Fruit fly (Drosophila melanogaster): ENCODE results near the gene t-Grip91.

DNA sequence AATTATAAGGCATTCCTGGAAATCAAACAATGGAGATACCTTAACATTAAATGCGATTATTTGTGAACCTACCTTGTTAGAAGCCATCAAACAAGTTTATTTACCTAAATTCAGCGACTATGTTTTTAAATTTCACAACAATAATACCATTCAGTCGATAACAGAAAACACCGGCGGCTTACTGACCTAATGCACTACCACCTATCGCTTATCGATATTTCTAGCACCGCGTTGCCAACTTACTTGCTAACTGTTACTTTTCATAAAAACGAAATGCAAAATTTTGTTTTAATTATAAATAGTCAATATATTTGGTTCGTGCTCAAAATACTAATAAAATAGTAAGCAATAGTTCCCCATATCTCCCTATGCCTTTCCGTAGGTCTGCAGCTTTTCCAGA, 12.9 kb upstream of the t-Grip91 start, which contains the start of gene Ku80:
- TF ChIP-seq Mes4 (GFP tag; optimal IDR thresholded peaks at IDR 0.05) = no peak
- no peak for TF ChIP-seq sima (GFP tag; optimal IDR thresholded peaks at IDR 0.05)
- TF ChIP-seq disco-r (GFP tag; optimal IDR thresholded peaks at IDR 0.05) = no peak
- TF ChIP-seq yki (optimal IDR thresholded peaks at IDR 0.05) = no peak
- peak; percentile 39 for TF ChIP-seq Sin3A (optimal IDR thresholded peaks at IDR 0.05)
- TF ChIP-seq slp2 (GFP tag; optimal IDR thresholded peaks at IDR 0.05) = no peak
- TF ChIP-seq cwo (GFP tag; optimal IDR thresholded peaks at IDR 0.05) = no peak
- TF ChIP-seq CG9609 (GFP tag; optimal IDR thresholded peaks at IDR 0.05) = no peak
- TF ChIP-seq HmgD (GFP tag; optimal IDR thresholded peaks at IDR 0.05) = no peak
- no peak for TF ChIP-seq MESR4 (GFP tag; optimal IDR thresholded peaks at IDR 0.05)
- no peak for TF ChIP-seq CG1602 (GFP tag; optimal IDR thresholded peaks at IDR 0.05)
- no peak for TF ChIP-seq Hr3 (GFP tag; optimal IDR thresholded peaks at IDR 0.05)
